Fruit fly (Drosophila melanogaster) whole organism, adult: ENCODE results near the gene Doc2.

Experiments
- CG12768 ChIP-seq: fragments of 200-800 bp; sonication (Bioruptor generic); optimal IDR thresholded peaks from 2 replicates; lab custom pipeline; 2017; ENCODE audit warnings: missing biosample characterization, missing genetic modification characterization, mild to moderate bottlenecking, moderate library complexity, missing genetic modification reagents
- Clk ChIP-seq: fragments of 200-800 bp; sonication (Bioruptor generic); optimal IDR thresholded peaks from 2 replicates; lab custom pipeline; 2017; ENCODE audit warnings: missing biosample characterization, missing genetic modification characterization
- Crg-1 ChIP-seq: fragments of 200-800 bp; sonication (Bioruptor generic); optimal IDR thresholded peaks from 2 replicates; lab custom pipeline; 2016; ENCODE audit warnings: missing biosample characterization, missing genetic modification characterization
- tj ChIP-seq: fragments of 200-800 bp; sonication (Bioruptor generic); optimal IDR thresholded peaks from 3 replicates; lab custom pipeline; 2017; ENCODE audit warnings: missing biosample characterization, mild to moderate bottlenecking, missing genetic modification characterization, moderate library complexity

dm6 chr3L:9064976-9065761, 46.1 kb upstream of the Doc2 start:
- peak; percentile 84 for TF ChIP-seq tj (GFP tag; lab: Kevin White, UChicago)
- peak; percentile 28 for TF ChIP-seq Clk (GFP tag; lab: Kevin White, UChicago)
- peak; percentile 49 for TF ChIP-seq CG12768 (GFP tag; lab: Kevin White, UChicago)
- peak; percentile 67 for TF ChIP-seq Crg-1
